Fruit fly (Drosophila melanogaster) whole organism, embryonic: ENCODE measurements around the gene CG33941.

ENCODE experiments used
- Ada2b ChIP-seq: fragments of 200-800 bp; sonication (Bioruptor generic); IDR thresholded peaks from 2 replicates; pipeline ENCODE4 v1.3.6; 2022; ENCODE audit warnings: missing biosample characterization, missing genetic modification characterization
- B-H2 ChIP-seq: fragments of 200-800 bp; sonication (Bioruptor generic); optimal IDR thresholded peaks from 2 replicates; lab custom pipeline; 2018; ENCODE audit warnings: missing biosample characterization, mild to moderate bottlenecking, missing genetic modification characterization
- BEAF-32 ChIP-seq: fragments of 200-800 bp; sonication (Bioruptor generic); optimal IDR thresholded peaks from 3 replicates; lab custom pipeline; 2017; ENCODE audit warnings: missing biosample characterization, missing genetic modification characterization, mild to moderate bottlenecking, moderate library complexity, missing genetic modification reagents
- CG10462 ChIP-seq: fragments of 200-800 bp; sonication (Bioruptor generic); optimal IDR thresholded peaks from 2 replicates; lab custom pipeline; 2016; ENCODE audit warnings: missing biosample characterization, missing genetic modification characterization
- CG12236 ChIP-seq: fragments of 200-800 bp; sonication (Bioruptor generic); optimal IDR thresholded peaks from 2 replicates; lab custom pipeline; 2016; ENCODE audit warnings: missing biosample characterization, missing genetic modification characterization
- CG12769 ChIP-seq: fragments of 200-800 bp; sonication (Bioruptor generic); optimal IDR thresholded peaks from 2 replicates; lab custom pipeline; 2019; ENCODE audit warnings: missing biosample characterization, mild to moderate bottlenecking, missing genetic modification characterization, moderate library complexity
- CG17385 ChIP-seq: fragments of 200-800 bp; sonication (Bioruptor generic); optimal IDR thresholded peaks from 3 replicates; lab custom pipeline; 2018; ENCODE audit warnings: missing biosample characterization, mild to moderate bottlenecking, missing genetic modification characterization
- CG18262 ChIP-seq: fragments of 200-800 bp; optimal IDR thresholded peaks from 3 replicates; lab custom pipeline; 2019; ENCODE audit warnings: missing biosample characterization, mild to moderate bottlenecking, missing genetic modification characterization, moderate library complexity
- CG2116 ChIP-seq: fragments of 200-800 bp; sonication (Bioruptor generic); optimal IDR thresholded peaks from 3 replicates; lab custom pipeline; 2018; ENCODE audit warnings: missing biosample characterization, mild to moderate bottlenecking, missing genetic modification characterization
- CG2199 ChIP-seq: fragments of 200-800 bp; sonication (Bioruptor generic); IDR thresholded peaks from 3 replicates; pipeline ENCODE4 v1.3.6; 2022; ENCODE audit warnings: missing biosample characterization, missing genetic modification characterization
- CG2202 ChIP-seq: fragments of 200-800 bp; sonication (Bioruptor generic); optimal IDR thresholded peaks from 2 replicates; lab custom pipeline; 2018; ENCODE audit warnings: missing biosample characterization, mild to moderate bottlenecking, missing genetic modification characterization
- CG31224 ChIP-seq: fragments of 200-800 bp; sonication (Bioruptor generic); IDR thresholded peaks from 2 replicates; pipeline ENCODE4 v1.3.6; 2022; ENCODE audit warnings: missing biosample characterization, missing genetic modification characterization
- CG3163 ChIP-seq: fragments of 200-800 bp; sonication (Bioruptor generic); optimal IDR thresholded peaks from 3 replicates; lab custom pipeline; 2016; ENCODE audit warnings: missing biosample characterization, missing genetic modification characterization
- CG33557 ChIP-seq: fragments of 200-800 bp; sonication (Bioruptor generic); optimal IDR thresholded peaks from 2 replicates; lab custom pipeline; 2019; ENCODE audit warnings: missing biosample characterization, mild to moderate bottlenecking, missing genetic modification characterization, moderate library complexity
- CG3995 ChIP-seq: fragments of 200-800 bp; sonication (Bioruptor generic); optimal IDR thresholded peaks from 3 replicates; lab custom pipeline; 2016; ENCODE audit warnings: missing biosample characterization, missing genetic modification characterization
- CG4617 ChIP-seq: fragments of 200-800 bp; sonication (Bioruptor generic); optimal IDR thresholded peaks from 3 replicates; lab custom pipeline; 2016; ENCODE audit warnings: missing biosample characterization, missing genetic modification characterization, borderline replicate concordance
- CG6683 ChIP-seq: fragments of 200-800 bp; sonication (Bioruptor generic); optimal IDR thresholded peaks from 2 replicates; lab custom pipeline; 2017; ENCODE audit warnings: missing biosample characterization, mild to moderate bottlenecking, missing genetic modification characterization, missing genetic modification reagents
- CG6813 ChIP-seq: fragments of 200-800 bp; sonication (Bioruptor generic); optimal IDR thresholded peaks from 2 replicates; lab custom pipeline; 2017; ENCODE audit warnings: missing biosample characterization, missing genetic modification characterization, mild to moderate bottlenecking, moderate library complexity, missing genetic modification reagents
- CG8290 ChIP-seq, 3 experiments: fragments of 200-800 bp; sonication (Bioruptor generic); optimal IDR thresholded peaks; 2 replicates each; lab custom pipeline; 2016 to 2019; ENCODE audit warnings: missing biosample characterization in 3 of 3, missing genetic modification characterization in 3 of 3, mild to moderate bottlenecking in 2 of 3, moderate library complexity in 1 of 3
- CG8924 ChIP-seq: fragments of 200-800 bp; optimal IDR thresholded peaks from 3 replicates; lab custom pipeline; 2019; ENCODE audit warnings: missing biosample characterization, mild to moderate bottlenecking, missing genetic modification characterization, moderate library complexity
- Dad ChIP-seq: fragments of 200-800 bp; sonication (Bioruptor generic); optimal IDR thresholded peaks from 3 replicates; lab custom pipeline; 2016; ENCODE audit warnings: missing biosample characterization, missing genetic modification characterization
- ERR ChIP-seq: fragments of 200-800 bp; sonication (Bioruptor generic); optimal IDR thresholded peaks from 2 replicates; lab custom pipeline; 2016; ENCODE audit warnings: missing biosample characterization, missing genetic modification characterization
- Ets97D ChIP-seq: fragments of 200-800 bp; sonication (Bioruptor generic); optimal IDR thresholded peaks from 3 replicates; lab custom pipeline; 2016; ENCODE audit warnings: missing biosample characterization, missing genetic modification characterization
- GATAe ChIP-seq: fragments of 200-800 bp; sonication (Bioruptor generic); conservative IDR thresholded peaks from 2 replicates; pipeline ENCODE4 v1.3.6; 2022; ENCODE audit warnings: missing biosample characterization, missing genetic modification characterization
- HLH4C ChIP-seq: fragments of 200-800 bp; sonication (Bioruptor generic); IDR thresholded peaks from 3 replicates; pipeline ENCODE4 v1.3.6; 2022; ENCODE audit warnings: missing biosample characterization, missing genetic modification characterization; ENCODE audit not compliant: partially characterized antibody
- HLH54F ChIP-seq: fragments of 200-800 bp; sonication (Bioruptor generic); optimal IDR thresholded peaks from 3 replicates; lab custom pipeline; 2016; ENCODE audit warnings: missing biosample characterization, missing genetic modification characterization
- Mrtf ChIP-seq: fragments of 200-800 bp; sonication (Bioruptor generic); IDR thresholded peaks from 3 replicates; pipeline ENCODE4 v1.3.6; 2022; ENCODE audit warnings: missing biosample characterization, missing genetic modification characterization
- Oaz ChIP-seq: fragments of 200-800 bp; sonication (Bioruptor generic); IDR thresholded peaks from 2 replicates; pipeline ENCODE4 v1.3.6; 2022; ENCODE audit warnings: missing biosample characterization, missing genetic modification characterization
- Ravus ChIP-seq: fragments of 200-800 bp; sonication (Bioruptor generic); IDR thresholded peaks from 2 replicates; pipeline ENCODE4 v1.3.6; 2022; ENCODE audit warnings: missing biosample characterization, missing genetic modification characterization
- YL-1 ChIP-seq: fragments of 200-800 bp; sonication (Bioruptor generic); optimal IDR thresholded peaks from 3 replicates; lab custom pipeline; 2017; ENCODE audit warnings: missing biosample characterization, mild to moderate bottlenecking, missing genetic modification characterization
- ap ChIP-seq: fragments of 200-800 bp; sonication (Bioruptor generic); IDR thresholded peaks from 2 replicates; pipeline ENCODE4 v1.3.6; 2022; ENCODE audit warnings: missing biosample characterization, missing genetic modification characterization
- caup ChIP-seq: fragments of 200-800 bp; sonication (Bioruptor generic); optimal IDR thresholded peaks from 3 replicates; lab custom pipeline; 2017; ENCODE audit warnings: missing biosample characterization, mild to moderate bottlenecking, missing genetic modification characterization, moderate library complexity; ENCODE audit not compliant: severe bottlenecking
- chm ChIP-seq: fragments of 200-800 bp; sonication (Bioruptor generic); IDR thresholded peaks from 2 replicates; pipeline ENCODE4 v1.3.6; 2022; ENCODE audit warnings: missing biosample characterization, missing genetic modification characterization
- crol ChIP-seq: fragments of 200-800 bp; sonication (Bioruptor generic); IDR thresholded peaks from 2 replicates; pipeline ENCODE4 v1.3.6; 2022; ENCODE audit warnings: missing biosample characterization, missing genetic modification characterization
- crp ChIP-seq, 2 experiments: fragments of 200-800 bp; sonication (Bioruptor generic); optimal IDR thresholded peaks; 2 replicates in 1 of 2; 3 replicates in 1 of 2; lab custom pipeline; 2017; ENCODE audit warnings: missing biosample characterization in 2 of 2, missing genetic modification characterization in 2 of 2, mild to moderate bottlenecking in 1 of 2, moderate library complexity in 1 of 2
- dmrt99B ChIP-seq: fragments of 200-800 bp; sonication (Bioruptor generic); optimal IDR thresholded peaks from 2 replicates; lab custom pipeline; 2018; ENCODE audit warnings: missing biosample characterization, mild to moderate bottlenecking, missing genetic modification characterization, moderate library complexity
- dpn ChIP-seq, 2 experiments: fragments of 200-800 bp; sonication (Bioruptor generic); optimal IDR thresholded peaks; 3 replicates each; lab custom pipeline; 2016; ENCODE audit warnings: missing biosample characterization in 2 of 2, missing genetic modification characterization in 2 of 2
- her ChIP-seq: fragments of 200-800 bp; sonication (Bioruptor generic); optimal IDR thresholded peaks from 2 replicates; lab custom pipeline; 2016; ENCODE audit warnings: missing biosample characterization, missing genetic modification characterization
- ind ChIP-seq: fragments of 200-800 bp; sonication (Bioruptor generic); optimal IDR thresholded peaks from 3 replicates; lab custom pipeline; 2016; ENCODE audit warnings: missing biosample characterization, missing genetic modification characterization
- insv ChIP-seq, 2 experiments: fragments of 200-800 bp; sonication (Bioruptor generic); optimal IDR thresholded peaks; 3 replicates each; lab custom pipeline; 2016 to 2018; ENCODE audit warnings: missing biosample characterization in 2 of 2, missing genetic modification characterization in 2 of 2
- jigr1 ChIP-seq: fragments of 200-800 bp; sonication (Bioruptor generic); IDR thresholded peaks from 3 replicates; pipeline ENCODE4 v1.3.6; 2022; ENCODE audit warnings: missing biosample characterization, missing genetic modification characterization
- jumu ChIP-seq: fragments of 200-800 bp; sonication (Bioruptor generic); optimal IDR thresholded peaks from 3 replicates; lab custom pipeline; 2016; ENCODE audit warnings: missing biosample characterization, missing genetic modification characterization
- ken ChIP-seq: fragments of 200-800 bp; sonication (Bioruptor generic); IDR thresholded peaks from 3 replicates; pipeline ENCODE4 v1.3.6; 2022; ENCODE audit warnings: missing biosample characterization, missing genetic modification characterization
- lilli ChIP-seq: fragments of 200-800 bp; sonication (Bioruptor generic); optimal IDR thresholded peaks from 3 replicates; lab custom pipeline; 2016; ENCODE audit warnings: missing biosample characterization, missing genetic modification characterization
- mam ChIP-seq: fragments of 200-800 bp; sonication (Bioruptor generic); optimal IDR thresholded peaks from 3 replicates; lab custom pipeline; 2016; ENCODE audit warnings: missing biosample characterization, missing genetic modification characterization
- onecut ChIP-seq: fragments of 200-800 bp; sonication (Bioruptor generic); IDR thresholded peaks from 2 replicates; pipeline ENCODE4 v1.3.6; 2022; ENCODE audit warnings: missing biosample characterization, missing genetic modification characterization
- phol ChIP-seq: fragments of 200-800 bp; sonication (Bioruptor generic); optimal IDR thresholded peaks from 3 replicates; lab custom pipeline; 2018; ENCODE audit warnings: missing biosample characterization, mild to moderate bottlenecking, missing genetic modification characterization, moderate library complexity
- sim ChIP-seq: fragments of 200-800 bp; sonication (Bioruptor generic); IDR thresholded peaks from 2 replicates; pipeline ENCODE4 v1.3.6; 2022; ENCODE audit warnings: missing biosample characterization, missing genetic modification characterization
- vnd ChIP-seq: fragments of 200-800 bp; sonication (Bioruptor generic); IDR thresholded peaks from 3 replicates; pipeline ENCODE4 v1.3.6; 2022; ENCODE audit warnings: missing biosample characterization, missing genetic modification characterization; ENCODE audit not compliant: partially characterized antibody
- wdn ChIP-seq: fragments of 200-800 bp; sonication (Bioruptor generic); IDR thresholded peaks from 2 replicates; pipeline ENCODE4 v1.3.6; 2022; ENCODE audit warnings: missing biosample characterization, missing genetic modification characterization
- z ChIP-seq: fragments of 200-800 bp; sonication (Bioruptor generic); IDR thresholded peaks from 3 replicates; pipeline ENCODE4 v1.3.6; 2022; ENCODE audit warnings: missing biosample characterization, missing genetic modification characterization

Gene CG33941

DNA sequence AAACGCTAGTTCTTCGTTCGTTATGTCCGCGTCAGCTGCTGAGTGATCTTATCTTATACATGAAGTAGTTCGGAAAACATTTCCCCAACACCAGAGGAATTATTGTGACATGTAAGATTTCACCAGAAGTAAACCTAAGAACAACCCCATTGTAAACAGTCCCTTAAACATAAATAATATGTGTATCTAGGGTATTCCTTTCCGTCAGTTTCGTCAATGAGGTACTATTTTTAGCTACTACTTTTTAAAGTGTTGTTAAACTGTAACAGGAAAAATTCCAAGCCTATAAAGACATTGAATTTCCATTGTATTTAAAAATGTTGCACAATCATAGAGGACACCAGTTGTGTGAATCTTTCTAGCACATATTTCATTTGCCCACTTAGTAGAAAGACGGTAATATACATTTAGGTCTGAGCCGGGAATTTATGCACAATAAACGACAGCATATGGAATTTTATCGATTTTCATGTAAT lies 15.4 kb downstream of the CG33941 start (continued):
- peak; percentile 50 for TF ChIP-seq CG8924
- no peak for TF ChIP-seq her
- TF ChIP-seq jumu: peak; percentile 14
- TF ChIP-seq mam (GFP tag; lab: Kevin White, UChicago): peak; percentile 6
- TF ChIP-seq CG17385 (GFP tag; lab: Kevin White, UChicago): peak; percentile 32
- peak; percentile 26 for TF ChIP-seq CG2116 (GFP tag; lab: Kevin White, UChicago)
- no peak for TF ChIP-seq CG10462 (GFP tag; lab: Kevin White, UChicago)
- no peak for TF ChIP-seq Ets97D (GFP tag; lab: Kevin White, UChicago)
- no peak for TF ChIP-seq ap (GFP tag; lab: Robert Waterston, UW)
- no peak for TF ChIP-seq CG2202 (tag; lab: Kevin White, UChicago)
- no peak for TF ChIP-seq Mrtf (GFP tag; lab: Robert Waterston, UW)
- TF ChIP-seq HLH4C (GFP tag; lab: Robert Waterston, UW): no peak
- TF ChIP-seq BEAF-32 (GFP tag; lab: Kevin White, UChicago): peak; percentile 28
- TF ChIP-seq insv (GFP tag; optimal IDR thresholded peaks at IDR 0.05; lab: Kevin White, UChicago): no peak
- peak; percentile 23 for TF ChIP-seq B-H2
- TF ChIP-seq crp (GFP tag; optimal IDR thresholded peaks at IDR 0.05; lab: Kevin White, UChicago): peak in 1 of 2 experiments; percentile 58
- TF ChIP-seq jigr1 (GFP tag; lab: Robert Waterston, UW): no peak
- no peak for TF ChIP-seq ken (GFP tag; lab: Robert Waterston, UW)
- peak; percentile 50 for TF ChIP-seq CG3995 (GFP tag; lab: Kevin White, UChicago)
- TF ChIP-seq Oaz (GFP tag; lab: Robert Waterston, UW): no peak
- TF ChIP-seq CG2199 (GFP tag; lab: Robert Waterston, UW): peak; percentile 92
- no peak for TF ChIP-seq dmrt99B (tag; lab: Kevin White, UChicago)
- no peak for TF ChIP-seq z (GFP tag; lab: Robert Waterston, UW)
- TF ChIP-seq CG33557 (GFP tag; lab: Kevin White, UChicago): peak; percentile 36
- peak; percentile 10 for TF ChIP-seq phol (tag; lab: Kevin White, UChicago)
- TF ChIP-seq CG6683 (GFP tag; lab: Kevin White, UChicago): no peak
- no peak for TF ChIP-seq HLH54F
- TF ChIP-seq lilli (GFP tag; lab: Kevin White, UChicago): peak; percentile 10
- TF ChIP-seq Ada2b (GFP tag; lab: Robert Waterston, UW): no peak
- TF ChIP-seq ind (GFP tag; lab: Kevin White, UChicago): no peak
- TF ChIP-seq ERR (GFP tag; lab: Kevin White, UChicago): no peak
- TF ChIP-seq Dad (GFP tag; lab: Kevin White, UChicago): no peak
- TF ChIP-seq CG12236 (GFP tag; lab: Kevin White, UChicago): no peak
- TF ChIP-seq CG31224 (GFP tag; lab: Robert Waterston, UW): no peak
- TF ChIP-seq CG8290 (GFP tag; optimal IDR thresholded peaks at IDR 0.05; lab: Kevin White, UChicago): peak; percentile 63
- peak; percentile 68 to 69 for TF ChIP-seq CG8290 (tag; optimal IDR thresholded peaks at IDR 0.05; lab: Kevin White, UChicago)
- TF ChIP-seq CG12769: peak; percentile 15
- peak; percentile 3 for TF ChIP-seq CG3163
- TF ChIP-seq onecut (GFP tag; lab: Robert Waterston, UW): peak; percentile 49
- no peak for TF ChIP-seq CG6813 (GFP tag; lab: Kevin White, UChicago)
- TF ChIP-seq CG4617: peak; percentile 15
- TF ChIP-seq dpn (GFP tag; optimal IDR thresholded peaks at IDR 0.05; lab: Kevin White, UChicago): peak in 1 of 2 experiments; percentile 4
- no peak for TF ChIP-seq CG18262
- no peak for TF ChIP-seq vnd (GFP tag; lab: Robert Waterston, UW)
- peak; percentile 21 for TF ChIP-seq YL-1
- TF ChIP-seq Ravus (GFP tag; lab: Robert Waterston, UW): no peak
- TF ChIP-seq wdn: no peak
- no peak for TF ChIP-seq chm (GFP tag; lab: Robert Waterston, UW)
- TF ChIP-seq crol (GFP tag; lab: Robert Waterston, UW): no peak
- TF ChIP-seq sim (GFP tag; lab: Robert Waterston, UW): no peak
- TF ChIP-seq GATAe (GFP tag; lab: Robert Waterston, UW): no peak
- TF ChIP-seq caup (GFP tag; lab: Kevin White, UChicago): no peak
